Worm (Caenorhabditis elegans): Measurements from ENCODE around the gene natb-1.

natb-1 gene

ce11 chrV:7943568-7943967 lies 39.7 kb downstream of the natb-1 start, which contains the start of gene Y97E10B.1:
TSS of gene Y97E10B.1 (plus strand) at chrV:7943868.
- TF ChIP-seq ama-1 (optimal IDR thresholded peaks at IDR 0.05) = no peak
- TF ChIP-seq ceh-36 (tag; optimal IDR thresholded peaks at IDR 0.05) = no peak
- TF ChIP-seq aly-1 (tag; optimal IDR thresholded peaks at IDR 0.05) = no peak
- no peak for TF ChIP-seq ets-7 (tag; optimal IDR thresholded peaks at IDR 0.05)
- TF ChIP-seq tbx-11 (GFP tag; IDR thresholded peaks at IDR 0.05) = no peak
- TF ChIP-seq scrt-1 (GFP tag; IDR thresholded peaks at IDR 0.05) = no peak
- TF ChIP-seq B0310.2 (tag; optimal IDR thresholded peaks at IDR 0.05) = no peak
- no peak for TF ChIP-seq ceh-13 (GFP tag; optimal IDR thresholded peaks at IDR 0.05)
- no peak for TF ChIP-seq pes-1 (GFP tag; IDR thresholded peaks at IDR 0.05)
- TF ChIP-seq hnd-1 (tag; optimal IDR thresholded peaks at IDR 0.05) = no peak
- TF ChIP-seq hmg-4 (GFP tag; optimal IDR thresholded peaks at IDR 0.05) = no peak
- no peak for TF ChIP-seq tbx-37 (GFP tag; conservative IDR thresholded peaks at IDR 0.05)
- no peak for TF ChIP-seq flt-1 (GFP tag; IDR thresholded peaks at IDR 0.05)
- no peak for TF ChIP-seq tra-4 (tag; optimal IDR thresholded peaks at IDR 0.05)
- no peak for TF ChIP-seq F13C5.2 (tag; optimal IDR thresholded peaks at IDR 0.05)
- TF ChIP-seq hmbx-1 (tag; optimal IDR thresholded peaks at IDR 0.05) = no peak
- TF ChIP-seq sea-1 (GFP tag; conservative IDR thresholded peaks at IDR 0.05) = no peak

- TF ChIP-seq scrt-1 (GFP tag; IDR thresholded peaks at IDR 0.05) = no peak
- no peak for TF ChIP-seq flt-1 (GFP tag; IDR thresholded peaks at IDR 0.05)
These were observed 42.9 kb downstream of the natb-1 start, which contains the start of gene srt-53 for ce11 chrV:7940299-7940698. TSS of gene srt-53 (minus strand) at chrV:7940399.

- TF ChIP-seq hmg-4 (GFP tag; optimal IDR thresholded peaks at IDR 0.05) (no peak), F13C5.2 (tag; optimal IDR thresholded peaks at IDR 0.05) (no peak), tbx-11 (GFP tag; IDR thresholded peaks at IDR 0.05) (no peak), tbx-37 (GFP tag; conservative IDR thresholded peaks at IDR 0.05) (no peak), aly-1 (tag; optimal IDR thresholded peaks at IDR 0.05) (no peak), hmbx-1 (tag; optimal IDR thresholded peaks at IDR 0.05) (no peak), ets-7 (tag; optimal IDR thresholded peaks at IDR 0.05) (no peak), pes-1 (GFP tag; IDR thresholded peaks at IDR 0.05) (no peak), tra-4 (tag; optimal IDR thresholded peaks at IDR 0.05) (no peak), sea-1 (GFP tag; conservative IDR thresholded peaks at IDR 0.05) (no peak), ceh-36 (tag; optimal IDR thresholded peaks at IDR 0.05) (no peak), hnd-1 (tag; optimal IDR thresholded peaks at IDR 0.05) (no peak), B0310.2 (tag; optimal IDR thresholded peaks at IDR 0.05) (no peak)
These were observed 46.1 kb downstream of the natb-1 start, which contains the start of gene srsx-3 for ce11 chrV:7937152-7937551. TSS of gene srsx-3 (minus strand) at chrV:7937252.

- no peak for TF ChIP-seq flt-1 (GFP tag; IDR thresholded peaks at IDR 0.05)
- TF ChIP-seq B0310.2 (tag; optimal IDR thresholded peaks at IDR 0.05) = no peak
- TF ChIP-seq hnd-1 (tag; optimal IDR thresholded peaks at IDR 0.05) = no peak
- TF ChIP-seq pes-1 (GFP tag; IDR thresholded peaks at IDR 0.05) = no peak
- TF ChIP-seq F13C5.2 (tag; optimal IDR thresholded peaks at IDR 0.05) = no peak
- TF ChIP-seq sea-1 (GFP tag; conservative IDR thresholded peaks at IDR 0.05) = no peak
- no peak for TF ChIP-seq ceh-13 (GFP tag; optimal IDR thresholded peaks at IDR 0.05)
- no peak for TF ChIP-seq hmbx-1 (tag; optimal IDR thresholded peaks at IDR 0.05)
- no peak for TF ChIP-seq ama-1 (optimal IDR thresholded peaks at IDR 0.05)
- no peak for TF ChIP-seq scrt-1 (GFP tag; IDR thresholded peaks at IDR 0.05)
- no peak for TF ChIP-seq hmg-4 (GFP tag; optimal IDR thresholded peaks at IDR 0.05)
- no peak for TF ChIP-seq aly-1 (tag; optimal IDR thresholded peaks at IDR 0.05)
- no peak for TF ChIP-seq tbx-37 (GFP tag; conservative IDR thresholded peaks at IDR 0.05)
- TF ChIP-seq ceh-36 (tag; optimal IDR thresholded peaks at IDR 0.05) = no peak
- no peak for TF ChIP-seq tra-4 (tag; optimal IDR thresholded peaks at IDR 0.05)
- TF ChIP-seq tbx-11 (GFP tag; IDR thresholded peaks at IDR 0.05) = no peak
- no peak for TF ChIP-seq ets-7 (tag; optimal IDR thresholded peaks at IDR 0.05)
These were observed 50.2 kb downstream of the natb-1 start, which contains the start of gene ncx-10 for ce11 chrV:7932998-7933397. TSS of gene ncx-10 (minus strand) at chrV:7933098.
